Fruit fly (Drosophila melanogaster) S2 (cell line): ENCODE results near the gene CG5151.

Experiments
- CG8478 ChIP-seq: fragments of >200 bp; optimal IDR thresholded peaks from 2 replicates; lab custom pipeline; 2018
- CTCF ChIP-seq, 2 experiments: fragments of >200 bp; optimal IDR thresholded peaks; 2 replicates each; lab custom pipeline; 2018

dm6 chr3L:16182633-16183462, 18.3 kb upstream of the CG5151 start:
- no peak for TF ChIP-seq CG8478 (lab: Kevin White, UChicago)
- no peak for TF ChIP-seq CTCF (optimal IDR thresholded peaks at IDR 0.05; lab: Kevin White, UChicago)
